Worm (Caenorhabditis elegans) whole organism, mixed stage, embryonic: ENCODE measurements around the gene srh-37.

Experiments
- flh-1 ChIP-seq: fragments of 200-800 bp; sonication (Bioruptor generic); optimal IDR thresholded peaks from 2 replicates; lab custom pipeline; 2018; ENCODE audit warnings: mild to moderate bottlenecking, missing genetic modification characterization, moderate library complexity, missing compliant biosample characterization
- lin-13 ChIP-seq: fragments of 150-350 bp; optimal IDR thresholded peaks from 2 replicates; lab custom pipeline; 2014; ENCODE audit warnings: missing biosample characterization, missing genetic modification characterization
- lsy-2 ChIP-seq: fragments of 150-350 bp; optimal IDR thresholded peaks from 2 replicates; lab custom pipeline; 2014; ENCODE audit warnings: missing biosample characterization, missing genetic modification characterization
- mep-1 ChIP-seq: fragments of 150-350 bp; optimal IDR thresholded peaks from 2 replicates; lab custom pipeline; 2017; ENCODE audit warnings: missing biosample characterization, missing genetic modification reagents, missing genetic modification characterization, inconsistent platforms
- pha-4 ChIP-seq: fragments of 150-350 bp; optimal IDR thresholded peaks from 2 replicates; lab custom pipeline; 2018; ENCODE audit warnings: missing biosample characterization, missing genetic modification reagents, missing genetic modification characterization

DNA sequence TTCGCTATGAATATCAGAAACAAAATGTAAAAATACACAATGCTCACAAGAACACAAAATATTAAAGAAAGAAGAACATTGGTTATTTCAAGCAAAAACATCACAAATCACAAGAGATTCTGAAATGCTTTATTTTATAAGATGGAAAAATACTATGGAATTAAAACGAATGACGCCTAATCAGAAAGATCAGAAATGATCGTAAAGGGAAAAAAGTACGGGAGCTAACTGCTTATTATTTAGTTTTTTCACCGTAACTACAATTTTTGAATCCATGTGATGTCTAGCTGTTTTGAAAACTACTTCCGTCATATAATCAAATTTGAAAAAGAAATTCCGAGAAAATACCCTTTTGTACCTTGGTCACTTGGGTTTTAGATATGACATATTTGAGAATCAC lies 43.9 kb downstream of the srh-37 start, which contains the start of gene srbc-57:
- TF ChIP-seq flh-1 (GFP tag; lab: Kevin White, UChicago) (no peak), lin-13 (tag; lab: Kevin White, UChicago) (no peak), lsy-2 (no peak), pha-4 (tag; lab: Kevin White, UChicago) (no peak), mep-1 (no peak)
